Worm (Caenorhabditis elegans) whole organism, L3 larva: ENCODE results near the gene exc-12.

Experiments used
- ama-1 ChIP-seq: fragments of 150-350 bp; optimal IDR thresholded peaks from 2 replicates; lab custom pipeline; 2018
- lin-39 ChIP-seq: fragments of 150-350 bp; optimal IDR thresholded peaks from 2 replicates; lab custom pipeline; 2018; ENCODE audit warnings: missing biosample characterization, missing genetic modification reagents, missing genetic modification characterization
- nhr-67 ChIP-seq: fragments of 150-350 bp; optimal IDR thresholded peaks from 2 replicates; lab custom pipeline; 2014; ENCODE audit warnings: missing biosample characterization, missing genetic modification characterization
- unc-39 ChIP-seq: sonication (generic microtip); optimal IDR thresholded peaks from 4 replicates; lab custom pipeline; 2017; ENCODE audit warnings: missing biosample characterization, missing genetic modification characterization
- zag-1 ChIP-seq: fragments of 150-350 bp; optimal IDR thresholded peaks from 2 replicates; lab custom pipeline; 2014; ENCODE audit warnings: missing biosample characterization, missing genetic modification characterization

ce11 chrIII:13607833-13608232 lies 37.6 kb upstream of the exc-12 start, which contains the start of gene shpk-1:
- no peak for TF ChIP-seq lin-39 (tag; lab: Kevin White, UChicago)
- no peak for TF ChIP-seq zag-1 (tag; lab: Kevin White, UChicago)
- TF ChIP-seq unc-39 (tag; lab: Kevin White, UChicago): no peak
- TF ChIP-seq ama-1 (lab: Kevin White, UChicago): no peak
- TF ChIP-seq nhr-67 (tag; lab: Kevin White, UChicago): no peak
